Worm (Caenorhabditis elegans) whole organism, late embryonic: ENCODE results near the gene T20B12.7.
A peak's percentile ranks its signal among the peaks of the same experiment; 100 is the strongest.

Experiments
- C38D4.7 ChIP-seq: fragments of 200-800 bp; sonication (Bioruptor generic); optimal IDR thresholded peaks from 2 replicates; lab custom pipeline; 2018; ENCODE audit warnings: mild to moderate bottlenecking, missing genetic modification characterization, moderate library complexity, missing compliant biosample characterization
- ahr-1 ChIP-seq: sonication (generic microtip); optimal IDR thresholded peaks from 2 replicates; lab custom pipeline; 2016; ENCODE audit warnings: missing genetic modification characterization, missing compliant biosample characterization
- ama-1 ChIP-seq: fragments of 150-350 bp; optimal IDR thresholded peaks from 2 replicates; lab custom pipeline; 2014
- ceh-14 ChIP-seq: sonication (generic microtip); optimal IDR thresholded peaks from 2 replicates; lab custom pipeline; 2016; ENCODE audit warnings: missing genotype, missing genetic modification characterization, missing compliant biosample characterization
- ceh-18 ChIP-seq: sonication (generic microtip); optimal IDR thresholded peaks from 2 replicates; lab custom pipeline; 2016; ENCODE audit warnings: missing genetic modification characterization, missing compliant biosample characterization
- ceh-19 ChIP-seq: fragments of 200-800 bp; sonication (Bioruptor generic); optimal IDR thresholded peaks from 2 replicates; lab custom pipeline; 2018; ENCODE audit warnings: mild to moderate bottlenecking, missing genetic modification characterization, missing compliant biosample characterization
- ceh-2 ChIP-seq: sonication (generic microtip); optimal IDR thresholded peaks from 2 replicates; lab custom pipeline; 2016; ENCODE audit warnings: missing genotype, missing genetic modification characterization, missing compliant biosample characterization
- ceh-24 ChIP-seq: sonication (generic microtip); optimal IDR thresholded peaks from 2 replicates; lab custom pipeline; 2016; ENCODE audit warnings: mild to moderate bottlenecking, missing genetic modification characterization, missing compliant biosample characterization
- ceh-30 ChIP-seq: fragments of 150-350 bp; optimal IDR thresholded peaks from 2 replicates; lab custom pipeline; 2014; ENCODE audit warnings: missing biosample characterization, missing genetic modification characterization
- ceh-31 ChIP-seq: sonication (generic microtip); optimal IDR thresholded peaks from 2 replicates; lab custom pipeline; 2016; ENCODE audit warnings: missing genetic modification characterization, missing compliant biosample characterization
- ceh-34 ChIP-seq: sonication (generic microtip); optimal IDR thresholded peaks from 2 replicates; lab custom pipeline; 2016; ENCODE audit warnings: mild to moderate bottlenecking, missing genetic modification characterization, missing compliant biosample characterization
- ceh-6 ChIP-seq: fragments of 200-800 bp; sonication (Bioruptor generic); optimal IDR thresholded peaks from 2 replicates; lab custom pipeline; 2018; ENCODE audit warnings: mild to moderate bottlenecking, missing genetic modification characterization, missing compliant biosample characterization
- ceh-9 ChIP-seq: sonication (generic microtip); optimal IDR thresholded peaks from 2 replicates; lab custom pipeline; 2016; ENCODE audit warnings: mild to moderate bottlenecking, missing genetic modification characterization, inconsistent platforms, missing compliant biosample characterization
- che-1 ChIP-seq: sonication (generic microtip); optimal IDR thresholded peaks from 2 replicates; lab custom pipeline; 2016; ENCODE audit warnings: mild to moderate bottlenecking, missing genetic modification characterization, missing compliant biosample characterization
- dve-1 ChIP-seq: sonication (generic microtip); optimal IDR thresholded peaks from 2 replicates; lab custom pipeline; 2017; ENCODE audit warnings: antibody characterized with exemption, mild to moderate bottlenecking, missing genetic modification characterization, missing compliant biosample characterization
- elt-2 ChIP-seq: sonication (generic microtip); optimal IDR thresholded peaks from 2 replicates; lab custom pipeline; 2016; ENCODE audit warnings: missing genetic modification reagents, missing genetic modification characterization, missing compliant biosample characterization
- elt-4 ChIP-seq: sonication (generic microtip); optimal IDR thresholded peaks from 2 replicates; lab custom pipeline; 2016; ENCODE audit warnings: missing genetic modification characterization, missing compliant biosample characterization
- ets-4 ChIP-seq: sonication (generic microtip); optimal IDR thresholded peaks from 2 replicates; lab custom pipeline; 2016; ENCODE audit warnings: missing genetic modification characterization, missing compliant biosample characterization
- eyg-1 ChIP-seq: sonication (generic microtip); optimal IDR thresholded peaks from 2 replicates; lab custom pipeline; 2016; ENCODE audit warnings: missing genotype, missing genetic modification characterization, missing compliant biosample characterization
- hlh-15 ChIP-seq: sonication (generic microtip); optimal IDR thresholded peaks from 2 replicates; lab custom pipeline; 2016; ENCODE audit warnings: missing genetic modification characterization, missing compliant biosample characterization
- hlh-30 ChIP-seq: sonication (generic microtip); optimal IDR thresholded peaks from 2 replicates; lab custom pipeline; 2017; ENCODE audit warnings: antibody characterized with exemption, missing genetic modification characterization, missing compliant biosample characterization; ENCODE audit not compliant: insufficient read depth
- madf-2 ChIP-seq: sonication (generic microtip); optimal IDR thresholded peaks from 2 replicates; lab custom pipeline; 2017; ENCODE audit warnings: missing genetic modification characterization, missing compliant biosample characterization
- mec-3 ChIP-seq: sonication (generic microtip); optimal IDR thresholded peaks from 2 replicates; lab custom pipeline; 2016; ENCODE audit warnings: borderline replicate concordance, missing genetic modification characterization, missing compliant biosample characterization
- nfya-1 ChIP-seq: sonication (generic microtip); optimal IDR thresholded peaks from 2 replicates; lab custom pipeline; 2017; ENCODE audit warnings: missing genetic modification characterization, mild to moderate bottlenecking, missing compliant biosample characterization, antibody characterized with exemption, moderate library complexity
- odd-2 ChIP-seq: sonication (generic microtip); optimal IDR thresholded peaks from 2 replicates; lab custom pipeline; 2017; ENCODE audit warnings: antibody characterized with exemption, mild to moderate bottlenecking, missing genetic modification characterization, missing compliant biosample characterization
- pag-3 ChIP-seq: sonication (generic microtip); optimal IDR thresholded peaks from 2 replicates; lab custom pipeline; 2016; ENCODE audit warnings: missing compliant biosample characterization, missing genetic modification characterization, borderline replicate concordance
- pat-9 ChIP-seq: fragments of 200-800 bp; sonication (Bioruptor generic); optimal IDR thresholded peaks from 2 replicates; lab custom pipeline; 2018; ENCODE audit warnings: mild to moderate bottlenecking, missing genetic modification characterization, moderate library complexity, missing compliant biosample characterization
- pax-1 ChIP-seq: fragments of 150-350 bp; optimal IDR thresholded peaks from 2 replicates; lab custom pipeline; 2014; ENCODE audit warnings: missing biosample characterization, missing genetic modification characterization
- pqm-1 ChIP-seq: sonication (generic microtip); optimal IDR thresholded peaks from 2 replicates; lab custom pipeline; 2016; ENCODE audit warnings: missing genetic modification characterization, missing compliant biosample characterization
- ref-2 ChIP-seq: sonication (generic microtip); optimal IDR thresholded peaks from 2 replicates; lab custom pipeline; 2016; ENCODE audit warnings: missing genetic modification characterization, missing compliant biosample characterization
- sdc-2 ChIP-seq: sonication (generic microtip); optimal IDR thresholded peaks from 2 replicates; lab custom pipeline; 2016; ENCODE audit warnings: missing genotype, missing genetic modification characterization, missing compliant biosample characterization
- tbx-2 ChIP-seq: sonication (generic microtip); optimal IDR thresholded peaks from 2 replicates; lab custom pipeline; 2016; ENCODE audit warnings: missing genetic modification characterization, missing compliant biosample characterization
- unc-3 ChIP-seq, 2 experiments: fragments of 200-800 bp in 1 of 2; sonication (Bioruptor generic) in 1 of 2; sonication (generic microtip) in 1 of 2; conservative IDR thresholded peaks in 1 of 2; optimal IDR thresholded peaks in 1 of 2; 2 replicates each; pipeline versions ENCODE4 v1.3.6 to Lab custom; 2016 to 2022; ENCODE audit warnings: missing compliant biosample characterization in 2 of 2, missing genetic modification characterization in 2 of 2, missing genetic modification reagents in 1 of 2
- unc-42 ChIP-seq: sonication (generic microtip); optimal IDR thresholded peaks from 2 replicates; lab custom pipeline; 2016; ENCODE audit warnings: missing genotype, missing genetic modification characterization, missing compliant biosample characterization
- unc-55 ChIP-seq: sonication (generic microtip); optimal IDR thresholded peaks from 2 replicates; lab custom pipeline; 2017; ENCODE audit warnings: missing biosample characterization, missing genetic modification reagents, missing genetic modification characterization
- ztf-16 ChIP-seq: sonication (generic microtip); optimal IDR thresholded peaks from 2 replicates; lab custom pipeline; 2017; ENCODE audit warnings: missing genetic modification characterization, missing compliant biosample characterization

T20B12.7 gene

DNA sequence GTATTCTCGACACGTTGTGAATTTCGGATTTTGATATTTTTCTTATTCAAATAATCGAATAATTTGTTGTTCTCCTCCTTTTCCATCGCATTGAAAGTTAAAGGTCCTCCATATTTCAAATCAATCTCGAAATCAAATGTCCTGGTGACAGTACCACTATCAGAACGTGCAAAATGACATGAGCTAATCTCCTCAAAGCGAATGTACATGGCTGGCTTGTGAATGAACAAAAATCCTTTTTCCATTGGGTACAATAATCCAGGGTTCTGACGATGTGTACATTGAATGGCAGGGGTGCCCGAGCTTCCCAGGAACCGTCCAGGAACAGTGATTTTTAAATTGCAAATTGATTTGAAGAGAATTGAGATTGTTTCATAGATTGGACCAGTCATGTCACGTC, 1.3 kb upstream of the T20B12.7 start:
- TF ChIP-seq ceh-24 (tag; lab: Kevin White, UChicago), result no peak
- TF ChIP-seq madf-2 (tag; lab: Kevin White, UChicago), result no peak
- no peak for TF ChIP-seq ceh-14
- no peak for TF ChIP-seq ahr-1 (tag; lab: Kevin White, UChicago)
- no peak for TF ChIP-seq hlh-15 (tag; lab: Kevin White, UChicago)
- TF ChIP-seq ceh-19 (GFP tag; lab: Kevin White, UChicago), result no peak
- TF ChIP-seq eyg-1 (tag; lab: Kevin White, UChicago), result no peak
- TF ChIP-seq dve-1 (tag; lab: Kevin White, UChicago), result no peak
- no peak for TF ChIP-seq pax-1 (tag; lab: Kevin White, UChicago)
- TF ChIP-seq ztf-16 (tag; lab: Kevin White, UChicago), result no peak
- no peak for TF ChIP-seq ceh-6 (GFP tag; lab: Kevin White, UChicago)
- TF ChIP-seq ref-2, result no peak
- TF ChIP-seq ceh-31 (tag; lab: Kevin White, UChicago), result no peak
- no peak for TF ChIP-seq ceh-30 (tag; lab: Kevin White, UChicago)
- TF ChIP-seq ama-1 (lab: Kevin White, UChicago), result no peak
- no peak for TF ChIP-seq pqm-1
- TF ChIP-seq pag-3, result no peak
- TF ChIP-seq pat-9 (tag; lab: Kevin White, UChicago), result no peak

DNA sequence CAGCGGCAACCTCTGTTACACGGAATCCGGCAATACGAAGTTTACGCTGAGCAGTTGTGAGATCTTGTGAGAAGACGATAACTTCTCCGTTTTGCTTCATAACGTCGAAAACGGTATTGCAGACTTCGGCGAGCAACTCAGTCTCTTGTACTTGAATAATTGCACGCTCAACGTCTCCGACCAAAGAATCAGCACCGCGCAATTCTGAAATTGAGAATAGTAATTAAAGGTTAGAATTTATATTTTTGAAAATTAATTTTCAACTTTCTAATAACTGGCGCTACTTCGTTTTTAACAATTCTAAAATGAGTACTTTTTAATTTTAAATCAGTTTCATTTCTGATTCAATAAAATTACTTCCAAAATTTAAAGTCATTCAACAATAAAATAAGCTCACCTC, 323 bp downstream of the T20B12.7 start:
- TF ChIP-seq elt-4, result no peak
- TF ChIP-seq ama-1 (lab: Kevin White, UChicago), result no peak
- no peak for TF ChIP-seq ceh-2 (tag; lab: Kevin White, UChicago)
- no peak for TF ChIP-seq ceh-34 (tag; lab: Kevin White, UChicago)
- no peak for TF ChIP-seq mec-3 (tag; lab: Kevin White, UChicago)
- no peak for TF ChIP-seq sdc-2 (tag; lab: Kevin White, UChicago)
- TF ChIP-seq che-1 (tag; lab: Kevin White, UChicago), result no peak
- TF ChIP-seq ahr-1 (tag; lab: Kevin White, UChicago), result no peak
- TF ChIP-seq C38D4.7 (GFP tag; lab: Kevin White, UChicago), result no peak
- TF ChIP-seq odd-2 (tag; lab: Kevin White, UChicago), result no peak
- no peak for TF ChIP-seq ceh-9 (tag; lab: Kevin White, UChicago)

DNA sequence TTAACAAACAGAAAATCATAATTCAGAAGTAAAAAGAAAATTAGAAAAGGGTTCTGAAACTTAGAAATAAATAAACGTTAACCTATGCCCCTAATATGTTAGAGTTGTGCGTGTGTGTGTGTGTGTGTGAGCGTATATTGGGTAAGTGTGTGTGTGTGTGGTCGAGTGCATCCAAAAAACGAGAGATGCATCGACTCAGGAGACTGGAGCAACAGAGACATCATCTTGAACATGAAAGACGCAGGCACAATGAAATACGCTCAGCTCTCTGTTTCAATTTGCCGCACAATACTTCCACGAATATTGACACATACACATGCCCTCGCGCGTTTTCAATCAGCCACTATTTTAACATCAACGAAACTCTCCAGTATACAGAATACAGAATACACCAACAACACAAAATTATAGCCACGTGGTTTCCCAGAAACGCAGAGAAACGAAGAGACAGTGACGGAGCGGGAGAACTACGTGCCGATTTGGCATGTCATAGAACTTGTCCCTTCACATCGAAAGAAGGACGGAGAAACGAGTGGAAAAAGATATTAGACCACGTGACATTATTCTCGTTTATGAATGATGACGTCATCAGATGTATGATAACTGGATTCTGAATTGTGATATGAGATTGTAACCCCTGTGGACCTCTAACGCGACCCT, 2.6 kb downstream of the T20B12.7 start:
- TF ChIP-seq ceh-19 (GFP tag; lab: Kevin White, UChicago) (no peak), ceh-18 (tag; lab: Kevin White, UChicago) (peak; percentile 21), ceh-31 (tag; lab: Kevin White, UChicago) (peak; percentile 34), nfya-1 (tag; lab: Kevin White, UChicago) (peak; percentile 21), unc-42 (tag; lab: Kevin White, UChicago) (peak; percentile 20), pax-1 (tag; lab: Kevin White, UChicago) (peak; percentile 36), unc-55 (GFP tag; lab: Kevin White, UChicago) (peak; percentile 12), hlh-30 (tag; lab: Kevin White, UChicago) (peak; percentile 88), unc-3 (GFP tag; conservative IDR thresholded peaks at IDR 0.05; lab: Robert Waterston, UW) (no peak), unc-3 (tag; optimal IDR thresholded peaks at IDR 0.05; lab: Kevin White, UChicago) (no peak), tbx-2 (tag; lab: Kevin White, UChicago) (peak; percentile 41)

DNA sequence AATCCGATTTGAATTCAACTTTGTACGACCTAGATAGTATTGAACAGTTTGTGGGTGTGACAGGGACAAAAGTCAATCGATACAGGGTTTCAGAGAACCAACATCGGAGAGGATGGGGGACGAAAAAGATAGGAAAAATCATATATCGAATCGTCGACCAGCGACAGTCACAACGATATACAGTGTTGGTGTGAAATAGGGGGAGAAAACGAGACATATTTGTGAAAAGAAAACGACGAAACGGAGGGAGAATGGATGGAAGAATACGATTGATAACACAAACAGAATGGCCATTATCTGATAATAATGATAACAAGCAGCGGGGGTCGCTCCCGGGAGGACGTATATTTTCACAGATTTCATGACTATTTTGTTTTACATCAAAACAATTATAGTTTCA, 3.4 kb downstream of the T20B12.7 start:
- TF ChIP-seq elt-2 (tag; lab: Kevin White, UChicago), result peak; percentile 61
- no peak for TF ChIP-seq ets-4 (tag; lab: Kevin White, UChicago)
